Worm (Caenorhabditis elegans): ENCODE data around the gene Y75B8A.7.

Y75B8A.7 gene

ce11 chrIII:12130769-12131168 is 21.9 kb upstream of the Y75B8A.7 start:
- TF ChIP-seq alr-1 (tag; optimal IDR thresholded peaks at IDR 0.05) (no peak), elt-1 (tag; optimal IDR thresholded peaks at IDR 0.05) (no peak), lin-39 (tag; optimal IDR thresholded peaks at IDR 0.05) (no peak), ceh-82 (tag; optimal IDR thresholded peaks at IDR 0.05) (no peak)

ce11 chrIII:12131751-12132150 is 20.9 kb upstream of the Y75B8A.7 start:
- TF ChIP-seq ama-1 (optimal IDR thresholded peaks at IDR 0.05): no peak
- TF ChIP-seq C34F6.9 (tag; optimal IDR thresholded peaks at IDR 0.05): no peak
- TF ChIP-seq lin-11 (tag; optimal IDR thresholded peaks at IDR 0.05): no peak
- TF ChIP-seq crh-2 (tag; optimal IDR thresholded peaks at IDR 0.05): no peak
- TF ChIP-seq Y55F3AM.14 (GFP tag; optimal IDR thresholded peaks at IDR 0.05): no peak

ce11 chrIII:12133121-12133520 is 19.6 kb upstream of the Y75B8A.7 start:
- no peak for TF ChIP-seq gmeb-1 (tag; optimal IDR thresholded peaks at IDR 0.05)
- no peak for TF ChIP-seq sem-4 (tag; optimal IDR thresholded peaks at IDR 0.05)
- TF ChIP-seq fos-1 (tag; optimal IDR thresholded peaks at IDR 0.05): no peak
- TF ChIP-seq nhr-6 (tag; optimal IDR thresholded peaks at IDR 0.05): no peak
- TF ChIP-seq sma-3 (GFP tag; optimal IDR thresholded peaks at IDR 0.05): no peak

- TF ChIP-seq crh-2 (tag; optimal IDR thresholded peaks at IDR 0.05) (peak; percentile 56), fos-1 (tag; optimal IDR thresholded peaks at IDR 0.05) (peak; percentile 81), nhr-12 (tag; optimal IDR thresholded peaks at IDR 0.05) (no peak), ztf-4 (tag; optimal IDR thresholded peaks at IDR 0.05) (no peak), skn-1 (tag; optimal IDR thresholded peaks at IDR 0.05) (peak; percentile 29)
These were observed 17.1 kb upstream of the Y75B8A.7 start for ce11 chrIII:12135580-12135979.

ce11 chrIII:12137095-12137494 is 15.6 kb upstream of the Y75B8A.7 start:
- TF ChIP-seq C34F6.9 (tag; optimal IDR thresholded peaks at IDR 0.05) (peak; percentile 45), sma-9 (GFP tag; optimal IDR thresholded peaks at IDR 0.05) (peak; percentile 18), sma-9 (tag; optimal IDR thresholded peaks at IDR 0.05) (no peak), mab-5 (tag; optimal IDR thresholded peaks at IDR 0.05) (peak; percentile 58), fos-1 (tag; optimal IDR thresholded peaks at IDR 0.05) (no peak), lsy-2 (tag; optimal IDR thresholded peaks at IDR 0.05) (peak in 1 of 2 experiments; percentile 20)

- TF ChIP-seq crh-2 (tag; optimal IDR thresholded peaks at IDR 0.05) (no peak), sma-9 (GFP tag; optimal IDR thresholded peaks at IDR 0.05) (no peak), sma-9 (tag; optimal IDR thresholded peaks at IDR 0.05) (no peak), nhr-21 (tag; optimal IDR thresholded peaks at IDR 0.05) (no peak), unc-39 (tag; optimal IDR thresholded peaks at IDR 0.05) (no peak), skn-1 (tag; optimal IDR thresholded peaks at IDR 0.05) (no peak), nhr-12 (tag; optimal IDR thresholded peaks at IDR 0.05) (no peak), sem-4 (tag; optimal IDR thresholded peaks at IDR 0.05) (no peak), peb-1 (tag; optimal IDR thresholded peaks at IDR 0.05) (no peak), mbf-1 (tag; optimal IDR thresholded peaks at IDR 0.05) (no peak)
These were observed 15.2 kb upstream of the Y75B8A.7 start for ce11 chrIII:12137515-12137914.

- TF ChIP-seq crh-2 (tag; optimal IDR thresholded peaks at IDR 0.05) (peak; percentile 21), fos-1 (tag; optimal IDR thresholded peaks at IDR 0.05) (peak; percentile 90), gmeb-1 (tag; optimal IDR thresholded peaks at IDR 0.05) (peak; percentile 9), nhr-77 (tag; optimal IDR thresholded peaks at IDR 0.05) (no peak)
These were observed 14.5 kb upstream of the Y75B8A.7 start for ce11 chrIII:12138235-12138634.

ce11 chrIII:12139471-12139870 is 13.2 kb upstream of the Y75B8A.7 start:
- TF ChIP-seq F13H6.1 (tag; optimal IDR thresholded peaks at IDR 0.05) (no peak), mbf-1 (tag; optimal IDR thresholded peaks at IDR 0.05) (no peak)
